Worm (Caenorhabditis elegans) whole organism, mixed stage, embryonic: ENCODE measurements around the gene T20F7.1.

Experiments
- bed-3 ChIP-seq: fragments of 200-800 bp; sonication (Bioruptor generic); optimal IDR thresholded peaks from 3 replicates; lab custom pipeline; 2018; ENCODE audit warnings: mild to moderate bottlenecking, missing genetic modification characterization, moderate library complexity, missing compliant biosample characterization
- elt-3 ChIP-seq: fragments of 150-350 bp; optimal IDR thresholded peaks from 2 replicates; lab custom pipeline; 2014; ENCODE audit warnings: missing biosample characterization, missing genetic modification characterization
- lin-13 ChIP-seq: fragments of 150-350 bp; optimal IDR thresholded peaks from 2 replicates; lab custom pipeline; 2014; ENCODE audit warnings: missing biosample characterization, missing genetic modification characterization
- mab-5 ChIP-seq: fragments of 150-350 bp; optimal IDR thresholded peaks from 2 replicates; lab custom pipeline; 2014; ENCODE audit warnings: missing biosample characterization, missing genetic modification characterization
- mep-1 ChIP-seq: fragments of 150-350 bp; optimal IDR thresholded peaks from 2 replicates; lab custom pipeline; 2017; ENCODE audit warnings: missing biosample characterization, missing genetic modification reagents, missing genetic modification characterization, inconsistent platforms
- nhr-2 ChIP-seq: fragments of 150-350 bp; optimal IDR thresholded peaks from 2 replicates; lab custom pipeline; 2014; ENCODE audit warnings: missing biosample characterization, missing genetic modification characterization
- sptf-1 ChIP-seq: sonication (generic microtip); optimal IDR thresholded peaks from 2 replicates; lab custom pipeline; 2017; ENCODE audit warnings: mild to moderate bottlenecking, missing genetic modification characterization, moderate library complexity, missing compliant biosample characterization
- unc-62 ChIP-seq: fragments of 150-350 bp; optimal IDR thresholded peaks from 2 replicates; lab custom pipeline; 2014; ENCODE audit warnings: missing biosample characterization, missing genetic modification reagents, missing genetic modification characterization
- ztf-11 ChIP-seq: fragments of 150-350 bp; optimal IDR thresholded peaks from 2 replicates; lab custom pipeline; 2014; ENCODE audit warnings: missing biosample characterization, missing genetic modification characterization

ce11 chrX:16903619-16904018 lies 30.9 kb downstream of the T20F7.1 start, which contains the start of gene F39F10.4:
- TF ChIP-seq bed-3 (GFP tag; lab: Kevin White, UChicago), result no peak
- no peak for TF ChIP-seq lin-13 (tag; lab: Kevin White, UChicago)
- no peak for TF ChIP-seq mep-1 (tag; lab: Kevin White, UChicago)
- TF ChIP-seq unc-62 (GFP tag; lab: Kevin White, UChicago), result no peak
- no peak for TF ChIP-seq nhr-2 (tag; lab: Kevin White, UChicago)
- TF ChIP-seq mab-5 (tag; lab: Kevin White, UChicago), result no peak
- TF ChIP-seq ztf-11 (tag; lab: Kevin White, UChicago), result no peak
- no peak for TF ChIP-seq sptf-1 (tag; lab: Kevin White, UChicago)
- no peak for TF ChIP-seq elt-3 (tag; lab: Kevin White, UChicago)
